Fruit fly (Drosophila melanogaster): ENCODE data around the gene CG3164.

The CG3164 gene

DNA sequence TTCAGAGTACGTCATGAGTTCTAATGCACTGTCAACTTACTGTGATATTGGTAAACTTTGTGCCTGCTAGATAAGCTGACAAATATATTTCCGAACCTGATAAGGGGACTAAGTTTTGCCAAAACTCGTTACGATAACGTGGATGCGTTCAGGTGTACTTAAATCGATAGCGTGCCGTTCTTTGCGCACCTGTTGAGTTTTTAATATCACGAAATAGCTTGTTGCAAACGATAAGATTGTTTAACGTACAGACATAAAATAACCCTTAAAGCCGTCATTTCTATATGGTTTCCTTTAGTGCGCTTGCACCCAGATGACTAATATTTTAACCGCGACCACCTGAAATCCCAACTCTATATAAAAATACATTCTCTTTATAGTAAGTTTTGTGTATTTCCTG, 48.5 kb downstream of the CG3164 start:
- no peak for TF ChIP-seq CTCF (optimal IDR thresholded peaks at IDR 0.05)
- TF ChIP-seq CG8478 (optimal IDR thresholded peaks at IDR 0.05) = no peak

DNA sequence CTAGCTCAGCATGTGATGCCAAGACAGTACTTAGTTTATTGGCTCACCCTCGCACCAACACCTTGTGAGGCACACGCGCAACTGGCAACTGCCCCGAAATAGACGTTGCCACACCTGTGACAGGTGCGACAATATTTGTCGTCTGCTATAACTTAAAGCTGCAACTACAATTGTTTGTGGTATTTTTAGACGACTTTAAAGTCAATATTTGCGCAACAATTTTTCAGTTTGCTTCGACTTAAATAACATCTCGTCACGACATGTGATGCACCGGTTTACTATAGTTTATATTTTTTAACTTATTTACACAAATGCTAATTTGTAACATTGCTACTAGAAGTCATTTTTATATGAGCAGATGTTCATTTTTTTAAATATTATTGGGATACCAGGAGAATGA, 49.4 kb downstream of the CG3164 start:
- TF ChIP-seq CG8478 (optimal IDR thresholded peaks at IDR 0.05) (no peak), CTCF (optimal IDR thresholded peaks at IDR 0.05) (no peak)

DNA sequence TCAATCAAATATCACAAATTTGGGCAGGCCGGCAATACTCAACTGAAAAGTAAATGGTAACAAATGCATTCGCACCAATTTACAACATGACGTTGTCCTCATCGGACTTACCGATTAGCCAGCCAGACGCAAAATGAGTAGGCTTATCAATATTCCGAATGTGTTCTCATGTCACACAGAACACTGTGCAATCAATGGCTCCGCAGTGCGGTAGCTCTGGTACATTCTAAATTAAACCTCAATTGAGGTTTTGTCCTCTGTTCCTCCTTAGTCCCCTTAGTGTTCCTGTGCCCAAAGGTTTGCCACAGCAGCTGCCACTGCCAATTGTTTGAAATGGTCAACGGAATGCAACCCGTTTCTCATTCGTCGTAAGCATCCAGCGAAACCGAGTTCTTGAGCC, 51.8 kb downstream of the CG3164 start:
- no peak for TF ChIP-seq CTCF (optimal IDR thresholded peaks at IDR 0.05)
- no peak for TF ChIP-seq CG8478 (optimal IDR thresholded peaks at IDR 0.05)

DNA sequence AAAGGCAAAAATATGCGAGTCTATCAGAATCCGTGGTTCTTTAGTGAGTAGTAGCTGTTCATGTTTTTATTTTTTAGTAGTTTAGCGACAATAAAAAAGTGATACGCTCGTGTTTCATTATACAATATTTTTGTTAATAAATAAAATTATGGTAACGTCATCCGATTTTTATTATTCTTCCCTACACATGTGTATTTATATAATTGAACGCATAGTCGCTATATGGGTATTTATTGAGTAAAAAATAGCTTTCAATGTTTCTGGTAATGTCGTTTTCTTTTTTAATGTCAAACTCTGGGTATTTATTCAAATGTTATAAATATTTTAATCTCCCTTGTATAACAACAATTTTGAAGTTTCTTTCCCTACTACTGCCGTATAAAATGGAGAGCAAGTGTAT, 54.5 kb downstream of the CG3164 start, which contains the start of gene CG11374:
CG11374 (plus strand) TSS at position 301 of the 400 bp plus-strand sequence.
- TF ChIP-seq CG8478 (optimal IDR thresholded peaks at IDR 0.05) (no peak), CTCF (optimal IDR thresholded peaks at IDR 0.05) (no peak)

DNA sequence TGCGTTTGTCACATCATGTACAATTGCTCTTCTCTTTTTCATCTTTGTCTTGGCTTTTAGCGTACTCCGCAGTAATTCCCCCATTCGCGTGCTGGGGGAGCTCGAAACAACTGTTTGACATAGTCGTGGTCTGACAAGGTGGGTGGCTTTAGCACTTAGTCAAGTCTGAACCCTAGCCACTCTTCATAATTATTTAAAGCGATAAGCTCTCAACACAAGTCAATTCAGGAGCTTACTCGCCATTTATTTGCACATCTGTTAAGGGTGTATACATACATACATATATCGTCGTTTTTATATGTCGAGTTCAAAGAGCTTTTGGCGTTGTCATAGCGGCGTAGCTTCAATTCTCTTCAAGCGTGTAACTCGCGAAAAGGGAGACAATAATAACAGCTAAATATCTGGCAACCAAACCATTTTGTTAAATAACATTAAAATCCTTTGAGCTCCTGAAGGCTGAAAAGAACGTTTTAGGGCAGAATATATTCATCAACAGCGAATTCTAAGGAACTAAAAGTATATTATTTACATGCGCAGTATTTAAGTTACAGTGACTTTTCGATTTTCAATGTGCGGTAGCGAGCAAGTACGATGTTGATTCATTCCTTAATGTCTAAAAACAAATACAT, 56.7 kb downstream of the CG3164 start:
- no peak for TF ChIP-seq CTCF (optimal IDR thresholded peaks at IDR 0.05)
- no peak for TF ChIP-seq CG8478 (optimal IDR thresholded peaks at IDR 0.05)

DNA sequence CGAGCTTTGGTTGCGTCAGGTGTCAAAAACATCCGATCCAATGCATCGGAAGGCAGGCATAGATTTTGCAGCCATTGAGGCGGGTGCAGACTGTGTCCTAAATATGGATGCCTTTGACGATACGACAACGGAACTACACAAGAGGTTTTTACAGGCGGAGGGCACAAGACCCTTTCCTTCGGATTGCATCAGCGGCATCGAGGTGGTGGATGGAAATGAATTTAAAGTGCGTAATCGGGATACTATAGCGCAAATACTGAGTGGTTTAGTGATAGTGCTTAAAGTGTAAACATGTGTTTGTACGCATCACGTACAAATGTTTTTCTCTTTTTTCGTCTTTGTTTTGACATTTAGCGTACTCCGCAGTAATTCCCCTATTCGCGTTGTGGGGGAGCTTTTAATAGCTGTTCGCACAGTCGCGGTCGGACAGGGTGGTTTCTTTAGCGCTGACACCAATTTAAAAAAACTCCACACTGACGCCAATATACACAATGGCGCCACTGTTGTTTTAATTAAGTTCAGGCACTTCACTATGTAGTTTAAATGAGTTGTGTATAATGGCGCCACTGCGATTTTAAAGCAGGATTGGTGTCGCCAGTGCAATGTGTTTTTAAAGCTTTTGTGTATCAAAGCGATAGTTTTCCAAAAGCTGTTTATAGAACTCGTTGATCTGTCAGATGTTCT, 57.7 kb downstream of the CG3164 start:
- TF ChIP-seq CTCF (optimal IDR thresholded peaks at IDR 0.05) (peak; percentile 59 to 62), CG8478 (optimal IDR thresholded peaks at IDR 0.05) (no peak)

Data from S2 (cell line).